Fruit fly (Drosophila melanogaster) whole organism, wandering third instar larva: ENCODE data around the gene CG34348.

ENCODE experiments used
- CG32264 ChIP-seq: fragments of 200-800 bp; sonication (Bioruptor generic); optimal IDR thresholded peaks from 2 replicates; lab custom pipeline; 2016; ENCODE audit warnings: missing biosample characterization, missing genetic modification characterization
- CG9705 ChIP-seq: fragments of 200-800 bp; sonication (Bioruptor generic); optimal IDR thresholded peaks from 2 replicates; lab custom pipeline; 2018; ENCODE audit warnings: missing biosample characterization, mild to moderate bottlenecking, missing genetic modification characterization
- Dfd ChIP-seq: fragments of >200 bp; optimal IDR thresholded peaks from 2 replicates; lab custom pipeline; 2017; ENCODE audit warnings: missing biosample characterization, missing genetic modification characterization
- Dif ChIP-seq: fragments of 200-275, 200-300 bp; sonication (Bioruptor generic); optimal IDR thresholded peaks from 2 replicates; lab custom pipeline; 2018; ENCODE audit warnings: missing biosample characterization, missing genetic modification characterization; ENCODE audit not compliant: partially characterized antibody
- GATAd ChIP-seq: sonication (Bioruptor generic); optimal IDR thresholded peaks from 2 replicates; lab custom pipeline; 2016; ENCODE audit warnings: missing biosample characterization, missing genetic modification characterization
- HLH106 ChIP-seq: fragments of 200-800 bp; optimal IDR thresholded peaks from 3 replicates; lab custom pipeline; 2019; ENCODE audit warnings: missing biosample characterization, mild to moderate bottlenecking, missing genetic modification characterization, moderate library complexity
- Hnf4 ChIP-seq: fragments of 200-800 bp; sonication (Bioruptor generic); optimal IDR thresholded peaks from 2 replicates; lab custom pipeline; 2016; ENCODE audit warnings: missing biosample characterization, mild to moderate bottlenecking, missing genetic modification characterization
- Hr78 ChIP-seq: fragments of >200 bp; optimal IDR thresholded peaks from 2 replicates; lab custom pipeline; 2017; ENCODE audit warnings: missing biosample characterization, missing genetic modification characterization
- Mio ChIP-seq: sonication (Bioruptor generic); optimal IDR thresholded peaks from 2 replicates; lab custom pipeline; 2016; ENCODE audit warnings: missing biosample characterization, missing genetic modification characterization
- Myc ChIP-seq: fragments of >200 bp; optimal IDR thresholded peaks from 2 replicates; lab custom pipeline; 2017
- Rel ChIP-seq, 2 experiments: fragments of 200-800 bp; sonication (Bioruptor generic) in 1 of 2; optimal IDR thresholded peaks; 2 replicates in 1 of 2; 3 replicates in 1 of 2; lab custom pipeline; 2016 to 2019; ENCODE audit warnings: mild to moderate bottlenecking in 2 of 2, missing biosample characterization in 2 of 2, missing genetic modification characterization in 2 of 2, moderate library complexity in 1 of 2
- Sp1 ChIP-seq: fragments of 200-800 bp; sonication (Bioruptor generic); optimal IDR thresholded peaks from 3 replicates; lab custom pipeline; 2019; ENCODE audit warnings: missing biosample characterization, mild to moderate bottlenecking, missing genetic modification characterization, moderate library complexity
- Vsx2 ChIP-seq: fragments of 200-300, 225-300 bp; sonication (Bioruptor generic); optimal IDR thresholded peaks from 2 replicates; lab custom pipeline; 2018; ENCODE audit warnings: missing biosample characterization, missing genetic modification characterization; ENCODE audit not compliant: partially characterized antibody
- br ChIP-seq: fragments of 200-800 bp; sonication (Bioruptor generic); optimal IDR thresholded peaks from 2 replicates; lab custom pipeline; 2016; ENCODE audit warnings: missing biosample characterization, missing genetic modification characterization
- brk ChIP-seq: fragments of 200-800 bp; sonication (Bioruptor generic); optimal IDR thresholded peaks from 2 replicates; lab custom pipeline; 2016; ENCODE audit warnings: missing biosample characterization, mild to moderate bottlenecking, missing genetic modification characterization
- dl ChIP-seq, 2 experiments: fragments of 175-275, 200-275 bp in 1 of 2; fragments of 200-275 bp in 1 of 2; sonication (Bioruptor generic); optimal IDR thresholded peaks; lab custom pipeline; 2018; ENCODE audit warnings: mild to moderate bottlenecking in 2 of 2, missing biosample characterization in 2 of 2, missing genetic modification characterization in 2 of 2, moderate library complexity in 2 of 2; ENCODE audit not compliant: partially characterized antibody in 2 of 2, insufficient read depth in 1 of 2
- dmrt93B ChIP-seq: fragments of 200-800 bp; sonication (Bioruptor generic); optimal IDR thresholded peaks from 2 replicates; lab custom pipeline; 2018; ENCODE audit warnings: missing biosample characterization, mild to moderate bottlenecking, missing genetic modification characterization
- ey ChIP-seq: fragments of 200-800 bp; sonication (Bioruptor generic); optimal IDR thresholded peaks from 2 replicates; lab custom pipeline; 2016; ENCODE audit warnings: missing biosample characterization, missing genetic modification characterization
- foxo ChIP-seq, 2 experiments: fragments of 200-800 bp; sonication (Bioruptor generic); optimal IDR thresholded peaks; 2 replicates in 1 of 2; 3 replicates in 1 of 2; lab custom pipeline; 2016 to 2017; ENCODE audit warnings: missing biosample characterization in 2 of 2, missing genetic modification characterization in 2 of 2
- fru ChIP-seq: fragments of 200-800 bp; sonication (Bioruptor generic); optimal IDR thresholded peaks from 3 replicates; lab custom pipeline; 2016; ENCODE audit warnings: missing biosample characterization, mild to moderate bottlenecking, missing genetic modification characterization
- h ChIP-seq: fragments of 200-800 bp; sonication (Bioruptor generic); optimal IDR thresholded peaks from 3 replicates; lab custom pipeline; 2016; ENCODE audit warnings: missing biosample characterization, mild to moderate bottlenecking, missing genetic modification characterization
- jim ChIP-seq: fragments of 175-275, 200-325 bp; sonication (Bioruptor generic); optimal IDR thresholded peaks from 2 replicates; lab custom pipeline; 2016; ENCODE audit warnings: missing biosample characterization, mild to moderate bottlenecking, missing genetic modification characterization
- pan ChIP-seq: fragments of >200 bp; optimal IDR thresholded peaks from 2 replicates; lab custom pipeline; 2017
- psq ChIP-seq: fragments of 200-800 bp; sonication (Bioruptor generic); optimal IDR thresholded peaks from 3 replicates; lab custom pipeline; 2017; ENCODE audit warnings: missing biosample characterization, mild to moderate bottlenecking, missing genetic modification characterization, moderate library complexity
- sage ChIP-seq: fragments of 200-800 bp; sonication (Bioruptor generic); optimal IDR thresholded peaks from 2 replicates; lab custom pipeline; 2016; ENCODE audit warnings: missing biosample characterization, mild to moderate bottlenecking, missing genetic modification characterization
- sv ChIP-seq: fragments of 200-800 bp; sonication (Bioruptor generic); optimal IDR thresholded peaks from 3 replicates; lab custom pipeline; 2016; ENCODE audit warnings: missing biosample characterization, missing genetic modification characterization
- tai ChIP-seq: sonication (Bioruptor generic); optimal IDR thresholded peaks from 2 replicates; lab custom pipeline; 2016; ENCODE audit warnings: missing biosample characterization, missing genetic modification characterization
- usp ChIP-seq: fragments of >200 bp; optimal IDR thresholded peaks from 2 replicates; lab custom pipeline; 2017; ENCODE audit warnings: missing biosample characterization, missing genetic modification characterization
- woc ChIP-seq: sonication (Bioruptor generic); optimal IDR thresholded peaks from 2 replicates; lab custom pipeline; 2016; ENCODE audit warnings: missing biosample characterization, mild to moderate bottlenecking, missing genetic modification characterization

The CG34348 gene

dm6 chrX:11339868-11340548 is at the start of gene CG34348, which contains the start of gene Kap3:
Gene CG34348 (plus strand): TSS chrX:11339873.
Gene Kap3 (minus strand): TSS chrX:11340084.
- TF ChIP-seq Dif (GFP tag; lab: Kevin White, UChicago): peak; percentile 9
- TF ChIP-seq Sp1 (GFP tag; lab: Kevin White, UChicago): no peak
- no peak for TF ChIP-seq CG9705 (GFP tag; lab: Kevin White, UChicago)
- TF ChIP-seq Rel (GFP tag; optimal IDR thresholded peaks at IDR 0.05; lab: Kevin White, UChicago): no peak
- TF ChIP-seq Rel (tag; optimal IDR thresholded peaks at IDR 0.05; lab: Kevin White, UChicago): no peak
- no peak for TF ChIP-seq Hnf4
- TF ChIP-seq psq (GFP tag; lab: Kevin White, UChicago): peak; percentile 75
- no peak for TF ChIP-seq sage (GFP tag; lab: Kevin White, UChicago)
- TF ChIP-seq usp (GFP tag; lab: Kevin White, UChicago): no peak
- TF ChIP-seq h: peak; percentile 15
- TF ChIP-seq br: no peak
- no peak for TF ChIP-seq Vsx2 (GFP tag; lab: Kevin White, UChicago)
- TF ChIP-seq woc (GFP tag; lab: Kevin White, UChicago): peak; percentile 29

dm6 chrX:11293567-11293966 is 46.1 kb upstream of the CG34348 start:
- TF ChIP-seq jim (GFP tag; lab: Kevin White, UChicago): no peak

- TF ChIP-seq Mio (GFP tag; lab: Kevin White, UChicago) (no peak), Hnf4 (no peak), Dfd (GFP tag; lab: Kevin White, UChicago) (peak; percentile 52), Myc (no peak), sv (no peak)
Observed at dm6 chrX:11295412-11296006, 44.2 kb upstream of the CG34348 start.

- TF ChIP-seq dl (GFP tag; optimal IDR thresholded peaks at IDR 0.05; lab: Kevin White, UChicago; ENCODE audit: insufficient read depth in 1 of 2, partially characterized antibody in 2 of 2): no peak
- no peak for TF ChIP-seq Myc
- no peak for TF ChIP-seq foxo (GFP tag; optimal IDR thresholded peaks at IDR 0.05; lab: Kevin White, UChicago)
- no peak for TF ChIP-seq dmrt93B (GFP tag; lab: Kevin White, UChicago)
- TF ChIP-seq sage (GFP tag; lab: Kevin White, UChicago): no peak
- TF ChIP-seq brk (GFP tag; lab: Kevin White, UChicago): no peak
- no peak for TF ChIP-seq br
- TF ChIP-seq fru (GFP tag; lab: Kevin White, UChicago): no peak
Observed at dm6 chrX:11302683-11303082, 37.0 kb upstream of the CG34348 start, which contains the start of gene CG44422. Gene CG44422 (minus strand): TSS chrX:11302783.

- no peak for TF ChIP-seq Myc
- no peak for TF ChIP-seq GATAd (GFP tag; lab: Kevin White, UChicago)
- TF ChIP-seq h: no peak
- no peak for TF ChIP-seq ey
- TF ChIP-seq sv: no peak
- TF ChIP-seq Rel (GFP tag; optimal IDR thresholded peaks at IDR 0.05; lab: Kevin White, UChicago): no peak
- no peak for TF ChIP-seq Rel (tag; optimal IDR thresholded peaks at IDR 0.05; lab: Kevin White, UChicago)
- TF ChIP-seq tai (GFP tag; lab: Kevin White, UChicago): no peak
- no peak for TF ChIP-seq CG32264 (GFP tag; lab: Kevin White, UChicago)
Observed at dm6 chrX:11311108-11311507, 28.6 kb upstream of the CG34348 start, which contains the start of gene Ir10a. Gene Ir10a (minus strand): TSS chrX:11311208.

- TF ChIP-seq dmrt93B (GFP tag; lab: Kevin White, UChicago) (no peak), Sp1 (GFP tag; lab: Kevin White, UChicago) (no peak), dl (GFP tag; optimal IDR thresholded peaks at IDR 0.05; lab: Kevin White, UChicago; ENCODE audit: insufficient read depth in 1 of 2, partially characterized antibody in 2 of 2) (no peak), woc (GFP tag; lab: Kevin White, UChicago) (no peak), tai (GFP tag; lab: Kevin White, UChicago) (no peak), CG9705 (GFP tag; lab: Kevin White, UChicago) (no peak), brk (GFP tag; lab: Kevin White, UChicago) (no peak), Rel (GFP tag; optimal IDR thresholded peaks at IDR 0.05; lab: Kevin White, UChicago) (no peak), Rel (tag; optimal IDR thresholded peaks at IDR 0.05; lab: Kevin White, UChicago) (no peak), GATAd (GFP tag; lab: Kevin White, UChicago) (no peak), pan (lab: Kevin White, UChicago) (no peak), usp (GFP tag; lab: Kevin White, UChicago) (no peak), br (no peak), Hr78 (GFP tag; lab: Kevin White, UChicago) (no peak), Dif (GFP tag; lab: Kevin White, UChicago) (no peak), psq (GFP tag; lab: Kevin White, UChicago) (no peak), HLH106 (tag; lab: Kevin White, UChicago) (no peak), Vsx2 (GFP tag; lab: Kevin White, UChicago) (no peak), Myc (no peak)
Observed at dm6 chrX:11319916-11320315, 19.8 kb upstream of the CG34348 start.
